Worm (Caenorhabditis elegans) whole organism, L4 larva: ENCODE data around the gene eif-1.A.

Source experiments
- F37D6.2 ChIP-seq: sonication (generic microtip); optimal IDR thresholded peaks from 2 replicates; lab custom pipeline; 2016; ENCODE audit warnings: mild to moderate bottlenecking, missing genetic modification characterization, missing compliant biosample characterization
- F44E2.7 ChIP-seq: fragments of 200-800 bp; sonication (Bioruptor generic); IDR thresholded peaks from 2 replicates; pipeline ENCODE4 v2.1.2; 2022; ENCODE audit warnings: missing genetic modification characterization, missing compliant biosample characterization
- T20F7.1 ChIP-seq: fragments of 200-800 bp; sonication (Bioruptor generic); optimal IDR thresholded peaks from 2 replicates; lab custom pipeline; 2018; ENCODE audit warnings: mild to moderate bottlenecking, missing genetic modification characterization, missing compliant biosample characterization
- ama-1 ChIP-seq: fragments of 150-350 bp; optimal IDR thresholded peaks from 2 replicates; lab custom pipeline; 2014; ENCODE audit warnings: inconsistent platforms, mixed read lengths
- attf-4 ChIP-seq: sonication (generic microtip); optimal IDR thresholded peaks from 3 replicates; lab custom pipeline; 2017; ENCODE audit warnings: missing biosample characterization, missing genetic modification characterization
- daf-19 ChIP-seq: fragments of 200-800 bp; sonication (Bioruptor generic); conservative IDR thresholded peaks from 2 replicates; pipeline ENCODE4 v1.3.6; 2022; ENCODE audit warnings: missing genetic modification characterization, missing compliant biosample characterization
- dmd-8 ChIP-seq: fragments of 200-800 bp; sonication (Bioruptor generic); IDR thresholded peaks from 2 replicates; pipeline ENCODE4 v1.3.6; 2022; ENCODE audit warnings: missing genetic modification characterization, missing compliant biosample characterization
- dpl-1 ChIP-seq: fragments of 150-350 bp; optimal IDR thresholded peaks from 2 replicates; lab custom pipeline; 2014; ENCODE audit warnings: missing biosample characterization, missing genetic modification reagents, missing genetic modification characterization
- egl-43 ChIP-seq: fragments of 200-800 bp; sonication (Bioruptor generic); IDR thresholded peaks from 2 replicates; pipeline ENCODE4 v1.3.6; 2022; ENCODE audit warnings: missing genetic modification reagents, missing genetic modification characterization, missing compliant biosample characterization
- jun-1 ChIP-seq: fragments of 150-350 bp; optimal IDR thresholded peaks from 2 replicates; lab custom pipeline; 2014; ENCODE audit warnings: missing biosample characterization, missing genetic modification reagents, missing genetic modification characterization
- lin-1 ChIP-seq: fragments of 200-800 bp; sonication (Bioruptor generic); IDR thresholded peaks from 2 replicates; pipeline ENCODE4 v1.3.6; 2022; ENCODE audit warnings: missing genetic modification reagents, missing genetic modification characterization, missing compliant biosample characterization
- lin-38 ChIP-seq: fragments of 200-800 bp; sonication (Bioruptor generic); IDR thresholded peaks from 2 replicates; pipeline ENCODE4 v1.3.6; 2022; ENCODE audit warnings: missing genetic modification reagents, missing genetic modification characterization, missing compliant biosample characterization
- lin-39 ChIP-seq: fragments of 150-350 bp; optimal IDR thresholded peaks from 2 replicates; lab custom pipeline; 2014; ENCODE audit warnings: missing biosample characterization, missing genetic modification reagents, missing genetic modification characterization
- mes-2 ChIP-seq: sonication (generic microtip); optimal IDR thresholded peaks from 2 replicates; lab custom pipeline; 2016; ENCODE audit warnings: missing genotype, mild to moderate bottlenecking, missing genetic modification characterization, missing compliant biosample characterization; ENCODE audit not compliant: poor library complexity, severe bottlenecking
- nhr-76 ChIP-seq: fragments of 150-350 bp; optimal IDR thresholded peaks from 2 replicates; lab custom pipeline; 2014; ENCODE audit warnings: missing biosample characterization, missing genetic modification characterization
- spr-3 ChIP-seq: fragments of 200-800 bp; sonication (Bioruptor generic); optimal IDR thresholded peaks from 2 replicates; lab custom pipeline; 2018; ENCODE audit warnings: mild to moderate bottlenecking, missing genetic modification characterization, missing compliant biosample characterization
- zip-11 ChIP-seq: fragments of 200-800 bp; sonication (Bioruptor generic); IDR thresholded peaks from 2 replicates; pipeline ENCODE4 v1.3.6; 2022; ENCODE audit warnings: missing genetic modification characterization, missing compliant biosample characterization

The eif-1.A gene

DNA sequence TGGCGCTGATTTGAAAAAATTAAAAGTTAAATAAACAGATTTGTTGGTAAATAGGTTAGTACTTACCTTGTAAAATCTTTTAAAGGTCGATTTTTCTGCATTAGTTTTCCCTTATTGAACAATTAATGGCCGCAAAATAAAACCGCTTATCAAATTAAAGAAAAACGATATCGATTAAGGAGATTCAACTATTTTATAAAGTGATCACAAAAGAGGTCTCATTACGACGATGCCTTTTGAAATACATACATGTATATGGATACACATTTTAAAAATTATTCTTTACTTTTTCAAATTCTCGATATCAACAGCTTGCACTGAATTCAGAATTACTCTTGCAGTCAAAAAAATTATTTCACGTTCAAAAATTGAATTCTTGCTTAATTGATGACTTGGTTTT lies 47.8 kb downstream of the eif-1.A start, which contains the start of gene Y17G9A.3:
Y17G9A.3 (minus strand) TSS at position 101 of the 400 bp plus-strand sequence.
- TF ChIP-seq zip-11: no peak
- TF ChIP-seq ama-1 (lab: Kevin White, UChicago): no peak
- no peak for TF ChIP-seq spr-3 (GFP tag; lab: Kevin White, UChicago)
- TF ChIP-seq F37D6.2 (tag; lab: Kevin White, UChicago): no peak
- TF ChIP-seq attf-4: no peak
- no peak for TF ChIP-seq T20F7.1 (GFP tag; lab: Kevin White, UChicago)
- no peak for TF ChIP-seq egl-43 (GFP tag; lab: Robert Waterston, UW)
- no peak for TF ChIP-seq mes-2 (tag; lab: Kevin White, UChicago)

DNA sequence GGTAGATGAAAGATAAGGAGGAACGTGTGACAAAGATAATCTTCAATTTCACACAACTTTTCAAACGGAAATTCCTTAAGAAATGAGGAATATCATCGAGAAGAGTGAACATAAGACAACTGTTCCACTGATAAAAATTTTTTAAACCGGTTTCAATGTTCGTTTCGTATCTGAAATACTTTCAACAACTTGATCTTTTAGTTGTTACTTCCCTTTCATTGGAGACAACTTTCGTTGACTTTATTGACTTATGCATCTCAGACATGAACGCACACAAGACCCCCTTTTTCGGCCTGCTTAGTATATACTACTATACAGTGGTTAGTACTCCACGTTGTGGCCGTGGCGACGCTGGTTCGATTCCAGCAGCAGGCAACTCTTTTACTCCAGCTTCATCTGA lies 50.7 kb downstream of the eif-1.A start, which contains the start of the genes Y17G9A.4 and str-173:
Y17G9A.4 (minus strand) TSS at position 101 of the 400 bp plus-strand sequence.
str-173 (plus strand) TSS at position 325 of the 400 bp plus-strand sequence.
- TF ChIP-seq jun-1 (no peak), daf-19 (GFP tag; lab: Robert Waterston, UW) (no peak), dpl-1 (GFP tag; lab: Kevin White, UChicago) (no peak), F44E2.7 (GFP tag; lab: Robert Waterston, UW) (no peak), lin-1 (GFP tag; lab: Robert Waterston, UW) (no peak), ama-1 (lab: Kevin White, UChicago) (no peak), lin-39 (tag; lab: Kevin White, UChicago) (no peak), nhr-76 (tag; lab: Kevin White, UChicago) (no peak), dmd-8 (GFP tag; lab: Robert Waterston, UW) (no peak), lin-38 (GFP tag; lab: Robert Waterston, UW) (no peak)
